Worm (Caenorhabditis elegans): ENCODE results near the gene Y39A1A.17.

DNA sequence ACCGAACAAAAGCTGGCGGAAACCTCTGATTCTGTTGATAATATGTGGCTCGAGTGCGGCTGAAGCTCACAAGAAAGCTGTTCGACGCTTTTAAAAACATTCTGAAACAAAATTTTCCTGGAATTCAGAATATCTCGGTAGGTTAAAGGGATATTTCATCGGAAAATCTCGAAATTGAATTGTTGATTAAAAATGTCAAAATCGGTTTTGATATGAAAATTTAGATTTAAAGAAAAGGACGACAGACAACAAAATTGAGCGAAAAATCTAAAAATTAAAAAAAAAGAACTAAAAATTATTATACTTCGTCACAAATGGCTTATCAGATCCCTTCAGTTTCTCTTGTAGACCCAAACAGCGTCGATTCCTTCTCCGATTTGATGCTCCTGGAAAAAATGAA lies 9.5 kb upstream of the Y39A1A.17 start, which contains the start of gene Y39A1A.20:
- TF ChIP-seq ztf-11 (tag; optimal IDR thresholded peaks at IDR 0.05) (no peak), ama-1 (optimal IDR thresholded peaks at IDR 0.05) (no peak), snu-23 (GFP tag; optimal IDR thresholded peaks at IDR 0.05) (no peak), nhr-237 (tag; optimal IDR thresholded peaks at IDR 0.05) (no peak)
